Worm (Caenorhabditis elegans): ENCODE measurements around the gene nhr-107.

ce11 chrV:7005964-7006363, 9.1 kb upstream of the nhr-107 start, which contains the start of gene spig-10:
- no peak for TF ChIP-seq lin-38 (GFP tag; IDR thresholded peaks at IDR 0.05)
- TF ChIP-seq fkh-10 (GFP tag; optimal IDR thresholded peaks at IDR 0.05): no peak
- no peak for TF ChIP-seq egl-27 (tag; optimal IDR thresholded peaks at IDR 0.05)

Measured in whole organism, L4 larva.